Fruit fly (Drosophila melanogaster) whole organism, embryonic: ENCODE results near the gene CG46303.
A peak's percentile ranks its signal among the peaks of the same experiment; 100 is the strongest.

ENCODE experiments used
- B-H2 ChIP-seq: fragments of 200-800 bp; sonication (Bioruptor generic); optimal IDR thresholded peaks from 2 replicates; lab custom pipeline; 2018; ENCODE audit warnings: missing biosample characterization, mild to moderate bottlenecking, missing genetic modification characterization
- BtbVII ChIP-seq: fragments of 200-800 bp; sonication (Bioruptor generic); optimal IDR thresholded peaks from 3 replicates; lab custom pipeline; 2017; ENCODE audit warnings: missing biosample characterization, mild to moderate bottlenecking, missing genetic modification characterization
- CG11085 ChIP-seq: fragments of 200-800 bp; sonication (Bioruptor generic); IDR thresholded peaks from 2 replicates; pipeline ENCODE4 v1.3.6; 2022; ENCODE audit warnings: missing biosample characterization, missing genetic modification characterization
- CG11560 ChIP-seq: fragments of 200-800 bp; sonication (Bioruptor generic); IDR thresholded peaks from 3 replicates; pipeline ENCODE4 v1.3.6; 2022; ENCODE audit warnings: missing biosample characterization, missing genetic modification characterization
- CG11695 ChIP-seq: fragments of 200-800 bp; sonication (Bioruptor generic); IDR thresholded peaks from 3 replicates; pipeline ENCODE4 v1.3.6; 2022; ENCODE audit warnings: missing biosample characterization, missing genetic modification characterization
- CG12744 ChIP-seq: fragments of 200-800 bp; sonication (Bioruptor generic); optimal IDR thresholded peaks from 2 replicates; lab custom pipeline; 2016; ENCODE audit warnings: missing biosample characterization, missing genetic modification characterization
- CG14014 ChIP-seq: fragments of 200-800 bp; sonication (Bioruptor generic); IDR thresholded peaks from 2 replicates; pipeline ENCODE4 v1.3.6; 2022; ENCODE audit warnings: missing biosample characterization, missing genetic modification characterization
- CG15011 ChIP-seq: fragments of 200-800 bp; sonication (Bioruptor generic); optimal IDR thresholded peaks from 3 replicates; lab custom pipeline; 2018; ENCODE audit warnings: missing biosample characterization, mild to moderate bottlenecking, missing genetic modification characterization
- CG15269 ChIP-seq: fragments of 200-800 bp; sonication (Bioruptor generic); optimal IDR thresholded peaks from 2 replicates; lab custom pipeline; 2018; ENCODE audit warnings: missing biosample characterization, mild to moderate bottlenecking, missing genetic modification characterization, moderate library complexity
- CG1529 ChIP-seq: fragments of 200-800 bp; sonication (Bioruptor generic); optimal IDR thresholded peaks from 3 replicates; lab custom pipeline; 2018; ENCODE audit warnings: missing biosample characterization, missing genetic modification characterization
- CG16863 ChIP-seq: fragments of 200-800 bp; sonication (Bioruptor generic); optimal IDR thresholded peaks from 3 replicates; lab custom pipeline; 2016; ENCODE audit warnings: missing biosample characterization, missing genetic modification characterization
- CG17361 ChIP-seq: fragments of 200-800 bp; sonication (Bioruptor generic); IDR thresholded peaks from 3 replicates; pipeline ENCODE4 v1.3.6; 2022; ENCODE audit warnings: missing biosample characterization, missing genetic modification characterization
- CG17568 ChIP-seq: fragments of 200-800 bp; sonication (Bioruptor generic); optimal IDR thresholded peaks from 2 replicates; lab custom pipeline; 2018; ENCODE audit warnings: missing biosample characterization, mild to moderate bottlenecking, missing genetic modification characterization, moderate library complexity
- CG18262 ChIP-seq: fragments of 200-800 bp; optimal IDR thresholded peaks from 3 replicates; lab custom pipeline; 2019; ENCODE audit warnings: missing biosample characterization, mild to moderate bottlenecking, missing genetic modification characterization, moderate library complexity
- CG18476 ChIP-seq: fragments of 200-800 bp; sonication (Bioruptor generic); optimal IDR thresholded peaks from 2 replicates; lab custom pipeline; 2016; ENCODE audit warnings: missing biosample characterization, mild to moderate bottlenecking, missing genetic modification characterization
- CG2129 ChIP-seq: fragments of 200-800 bp; sonication (Bioruptor generic); IDR thresholded peaks from 2 replicates; pipeline ENCODE4 v1.3.6; 2022; ENCODE audit warnings: missing biosample characterization, missing genetic modification characterization; ENCODE audit not compliant: partially characterized antibody
- CG30403 ChIP-seq: fragments of 200-800 bp; sonication (Bioruptor generic); optimal IDR thresholded peaks from 3 replicates; lab custom pipeline; 2016; ENCODE audit warnings: missing biosample characterization, missing genetic modification characterization
- CG3065 ChIP-seq: fragments of 200-800 bp; sonication (Bioruptor generic); optimal IDR thresholded peaks from 2 replicates; lab custom pipeline; 2016; ENCODE audit warnings: missing biosample characterization, missing genetic modification characterization
- CG3838 ChIP-seq: fragments of 200-800 bp; sonication (Bioruptor generic); optimal IDR thresholded peaks from 3 replicates; lab custom pipeline; 2016; ENCODE audit warnings: missing biosample characterization, missing genetic modification characterization
- CG3847 ChIP-seq: fragments of 200-800 bp; sonication (Bioruptor generic); IDR thresholded peaks from 2 replicates; pipeline ENCODE4 v1.3.6; 2022; ENCODE audit warnings: missing biosample characterization, missing genetic modification characterization
- CG4328 ChIP-seq: fragments of 200-800 bp; sonication (Bioruptor generic); optimal IDR thresholded peaks from 3 replicates; lab custom pipeline; 2017; ENCODE audit warnings: missing biosample characterization, missing genetic modification reagents, missing genetic modification characterization
- CG7556 ChIP-seq: fragments of 200-800 bp; sonication (Bioruptor generic); optimal IDR thresholded peaks from 2 replicates; lab custom pipeline; 2017; ENCODE audit warnings: missing biosample characterization, mild to moderate bottlenecking, missing genetic modification characterization
- CG8281 ChIP-seq: fragments of 200-800 bp; sonication (Bioruptor generic); optimal IDR thresholded peaks from 2 replicates; lab custom pipeline; 2018; ENCODE audit warnings: missing biosample characterization, mild to moderate bottlenecking, missing genetic modification characterization, moderate library complexity
- Dfd ChIP-seq, 2 experiments: fragments of >200 bp; optimal IDR thresholded peaks; 2 replicates each; lab custom pipeline; 2017; ENCODE audit warnings: missing biosample characterization in 2 of 2, missing genetic modification characterization in 2 of 2
- Dip3 ChIP-seq: fragments of 200-800 bp; sonication (Bioruptor generic); optimal IDR thresholded peaks from 3 replicates; lab custom pipeline; 2016; ENCODE audit warnings: missing biosample characterization, missing genetic modification characterization
- E2f1 ChIP-seq: fragments of 200-800 bp; sonication (Bioruptor generic); IDR thresholded peaks from 2 replicates; pipeline ENCODE4 v1.3.6; 2022; ENCODE audit warnings: missing biosample characterization, missing genetic modification characterization
- ERR ChIP-seq: fragments of 200-800 bp; sonication (Bioruptor generic); optimal IDR thresholded peaks from 2 replicates; lab custom pipeline; 2016; ENCODE audit warnings: missing biosample characterization, missing genetic modification characterization
- HHEX ChIP-seq: fragments of 200-800 bp; sonication (Bioruptor generic); optimal IDR thresholded peaks from 3 replicates; lab custom pipeline; 2017; ENCODE audit warnings: missing biosample characterization, mild to moderate bottlenecking, missing genetic modification characterization, missing genetic modification reagents
- HmgD ChIP-seq: fragments of 200-800 bp; sonication (Bioruptor generic); optimal IDR thresholded peaks from 3 replicates; lab custom pipeline; 2016; ENCODE audit warnings: missing biosample characterization, missing genetic modification characterization
- Lim3 ChIP-seq: fragments of 200-800 bp; sonication (Bioruptor generic); IDR thresholded peaks from 2 replicates; pipeline ENCODE4 v1.3.6; 2022; ENCODE audit warnings: missing biosample characterization, missing genetic modification characterization
- MBD-R2 ChIP-seq: fragments of 200-800 bp; sonication (Bioruptor generic); IDR thresholded peaks from 2 replicates; pipeline ENCODE4 v1.3.6; 2022; ENCODE audit warnings: missing biosample characterization, missing genetic modification characterization
- MTF-1 ChIP-seq: fragments of 200-800 bp; sonication (Bioruptor generic); optimal IDR thresholded peaks from 2 replicates; lab custom pipeline; 2018; ENCODE audit warnings: missing biosample characterization, mild to moderate bottlenecking, missing genetic modification characterization, borderline replicate concordance
- Mrtf ChIP-seq: fragments of 200-800 bp; sonication (Bioruptor generic); IDR thresholded peaks from 3 replicates; pipeline ENCODE4 v1.3.6; 2022; ENCODE audit warnings: missing biosample characterization, missing genetic modification characterization
- Poxn ChIP-seq: fragments of 200-800 bp; sonication (Bioruptor generic); IDR thresholded peaks from 2 replicates; pipeline ENCODE4 v1.3.6; 2022; ENCODE audit warnings: missing biosample characterization, missing genetic modification characterization
- Rx ChIP-seq: fragments of 200-800 bp; sonication (Bioruptor generic); IDR thresholded peaks from 2 replicates; pipeline ENCODE4 v1.3.6; 2022; ENCODE audit warnings: missing biosample characterization, missing genetic modification characterization
- Sox102F ChIP-seq: fragments of 200-800 bp; sonication (Bioruptor generic); optimal IDR thresholded peaks from 2 replicates; lab custom pipeline; 2018; ENCODE audit warnings: missing biosample characterization, mild to moderate bottlenecking, missing genetic modification characterization, moderate library complexity
- Tbp ChIP-seq: fragments of >200 bp; optimal IDR thresholded peaks from 2 replicates; lab custom pipeline; 2018; ENCODE audit warnings: missing biosample characterization, missing genetic modification characterization
- gem ChIP-seq: fragments of 200-800 bp; sonication (Bioruptor generic); optimal IDR thresholded peaks from 2 replicates; lab custom pipeline; 2019; ENCODE audit warnings: missing biosample characterization, mild to moderate bottlenecking, missing genetic modification characterization, moderate library complexity
- lab ChIP-seq: fragments of 200-800 bp; sonication (Bioruptor generic); optimal IDR thresholded peaks from 3 replicates; lab custom pipeline; 2017; ENCODE audit warnings: missing biosample characterization, missing genetic modification characterization, mild to moderate bottlenecking, moderate library complexity, missing genetic modification reagents
- nmo ChIP-seq: fragments of 200-800 bp; sonication (Bioruptor generic); optimal IDR thresholded peaks from 2 replicates; lab custom pipeline; 2018; ENCODE audit warnings: missing biosample characterization, mild to moderate bottlenecking, missing genetic modification characterization, moderate library complexity
- pb ChIP-seq: fragments of 200-800 bp; sonication (Bioruptor generic); optimal IDR thresholded peaks from 3 replicates; lab custom pipeline; 2016; ENCODE audit warnings: missing biosample characterization, missing genetic modification characterization
- shn ChIP-seq: fragments of 200-800 bp; sonication (Bioruptor generic); optimal IDR thresholded peaks from 3 replicates; lab custom pipeline; 2016; ENCODE audit warnings: missing biosample characterization, missing genetic modification characterization
- slbo ChIP-seq: fragments of 200-800 bp; sonication (Bioruptor generic); IDR thresholded peaks from 2 replicates; pipeline ENCODE4 v1.3.6; 2022; ENCODE audit warnings: missing biosample characterization, missing genetic modification characterization
- usp ChIP-seq: fragments of >200 bp; optimal IDR thresholded peaks from 2 replicates; lab custom pipeline; 2017; ENCODE audit warnings: missing biosample characterization, missing genetic modification characterization
- zfh2 ChIP-seq: fragments of 200-800 bp; sonication (Bioruptor generic); optimal IDR thresholded peaks from 2 replicates; lab custom pipeline; 2016; ENCODE audit warnings: missing biosample characterization, missing genetic modification characterization

The CG46303 gene

DNA sequence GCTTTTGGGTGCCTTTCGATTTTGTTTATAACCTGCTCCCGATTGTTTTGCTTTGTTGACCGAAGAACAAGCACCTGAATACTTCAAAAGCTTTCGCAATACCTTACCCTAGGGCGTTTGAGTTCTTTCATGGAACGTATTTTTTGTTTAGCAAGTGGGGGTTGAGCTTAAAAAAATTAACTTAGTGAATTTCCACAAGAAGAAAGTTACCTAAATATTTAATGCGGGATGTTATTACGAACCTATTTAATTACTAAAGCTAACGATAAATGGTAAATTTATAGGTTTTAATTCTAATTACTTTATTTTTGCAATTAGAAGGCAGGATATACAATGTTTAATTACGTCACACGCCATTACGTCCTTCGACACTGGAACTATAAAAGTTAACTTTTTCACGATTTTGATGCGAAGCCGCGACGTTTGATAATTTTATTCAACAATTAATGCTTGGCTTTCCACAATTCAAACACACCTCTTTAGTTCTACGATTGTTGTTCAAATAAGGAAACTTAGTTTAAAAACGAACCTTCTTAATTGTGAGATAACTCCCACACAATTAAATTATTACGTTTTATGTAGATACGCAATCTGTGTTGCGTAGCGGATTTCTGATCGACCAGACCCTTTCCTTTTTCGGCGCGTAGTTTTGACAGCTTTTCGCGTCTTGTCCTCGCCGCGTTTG, 39.6 kb downstream of the CG46303 start (continued):
- TF ChIP-seq CG18262 (tag; lab: Kevin White, UChicago) (peak; percentile 37), CG11085 (no peak), usp (no peak), CG12744 (GFP tag; lab: Kevin White, UChicago) (no peak), MBD-R2 (GFP tag; lab: Robert Waterston, UW) (peak; percentile 44; the same call in 1 of the 2 replicates), nmo (GFP tag; lab: Kevin White, UChicago) (peak; percentile 30), HmgD (no peak), CG30403 (GFP tag; lab: Kevin White, UChicago) (peak; percentile 69), CG7556 (GFP tag; lab: Kevin White, UChicago) (peak; percentile 72), lab (GFP tag; lab: Kevin White, UChicago) (peak; percentile 38), BtbVII (peak; percentile 36), ERR (GFP tag; lab: Kevin White, UChicago) (no peak), Dfd (GFP tag; optimal IDR thresholded peaks at IDR 0.05; lab: Kevin White, UChicago) (no peak), CG15011 (GFP tag; lab: Kevin White, UChicago) (peak; percentile 12), CG18476 (GFP tag; lab: Kevin White, UChicago) (peak; percentile 16), CG2129 (GFP tag; lab: Robert Waterston, UW) (no peak), shn (GFP tag; lab: Kevin White, UChicago) (peak; percentile 7), CG11560 (no peak), Tbp (GFP tag; lab: Kevin White, UChicago) (no peak), Poxn (GFP tag; lab: Robert Waterston, UW) (0 out of 2 replicates have a peak, but pooled peaks have one; percentile 26), CG17361 (GFP tag; lab: Robert Waterston, UW) (peak; percentile 69; the same call in 2 of the 3 replicates), CG14014 (GFP tag; lab: Robert Waterston, UW) (peak; percentile 44), CG3065 (GFP tag; lab: Kevin White, UChicago) (no peak), CG17568 (GFP tag; lab: Kevin White, UChicago) (no peak), CG3838 (no peak), CG1529 (GFP tag; lab: Kevin White, UChicago) (no peak), CG15269 (tag; lab: Kevin White, UChicago) (peak; percentile 46), CG16863 (GFP tag; lab: Kevin White, UChicago) (no peak), HHEX (peak; percentile 16), CG8281 (tag; lab: Kevin White, UChicago) (no peak), zfh2 (GFP tag; lab: Kevin White, UChicago) (peak; percentile 58), Dip3 (GFP tag; lab: Kevin White, UChicago) (peak; percentile 52), Rx (GFP tag; lab: Robert Waterston, UW) (no peak), MTF-1 (GFP tag; lab: Kevin White, UChicago) (no peak), CG11695 (0 out of 3 replicates have a peak, but pooled peaks have one; percentile 38), CG3847 (peak; percentile 4; the same call in 1 of the 2 replicates), Sox102F (GFP tag; lab: Kevin White, UChicago) (no peak), E2f1 (GFP tag; lab: Robert Waterston, UW) (no peak), gem (tag; lab: Kevin White, UChicago) (peak; percentile 48), Mrtf (GFP tag; lab: Robert Waterston, UW) (0 out of 3 replicates have a peak, but pooled peaks have one; percentile 26), pb (GFP tag; lab: Kevin White, UChicago) (no peak), slbo (peak; percentile 75), CG4328 (GFP tag; lab: Kevin White, UChicago) (no peak), Lim3 (GFP tag; lab: Robert Waterston, UW) (no peak), B-H2 (GFP tag; lab: Kevin White, UChicago) (no peak)
